Worm (Caenorhabditis elegans) whole organism, late embryonic: ENCODE measurements around the gene aakg-1.

ENCODE experiments used
- K09A11.1 ChIP-seq: sonication (generic microtip); optimal IDR thresholded peaks from 2 replicates; lab custom pipeline; 2017; ENCODE audit warnings: antibody characterized with exemption, mild to moderate bottlenecking, missing genetic modification characterization, missing compliant biosample characterization; ENCODE audit not compliant: insufficient read depth
- Y22D7AL.16 ChIP-seq: sonication (generic microtip); optimal IDR thresholded peaks from 2 replicates; lab custom pipeline; 2016; ENCODE audit warnings: missing genetic modification characterization, missing compliant biosample characterization
- ama-1 ChIP-seq: fragments of 150-350 bp; optimal IDR thresholded peaks from 2 replicates; lab custom pipeline; 2014
- ceh-22 ChIP-seq: sonication (generic microtip); optimal IDR thresholded peaks from 2 replicates; lab custom pipeline; 2017; ENCODE audit warnings: missing biosample characterization, missing genetic modification characterization
- ceh-24 ChIP-seq: sonication (generic microtip); optimal IDR thresholded peaks from 2 replicates; lab custom pipeline; 2016; ENCODE audit warnings: mild to moderate bottlenecking, missing genetic modification characterization, missing compliant biosample characterization
- ceh-30 ChIP-seq: fragments of 150-350 bp; optimal IDR thresholded peaks from 2 replicates; lab custom pipeline; 2014; ENCODE audit warnings: missing biosample characterization, missing genetic modification characterization
- ceh-31 ChIP-seq: sonication (generic microtip); optimal IDR thresholded peaks from 2 replicates; lab custom pipeline; 2016; ENCODE audit warnings: missing genetic modification characterization, missing compliant biosample characterization
- ceh-34 ChIP-seq: sonication (generic microtip); optimal IDR thresholded peaks from 2 replicates; lab custom pipeline; 2016; ENCODE audit warnings: mild to moderate bottlenecking, missing genetic modification characterization, missing compliant biosample characterization
- ceh-45 ChIP-seq: fragments of 200-800 bp; sonication (Bioruptor generic); IDR thresholded peaks from 2 replicates; pipeline ENCODE4 v1.3.6; 2022; ENCODE audit warnings: missing genetic modification reagents, missing genetic modification characterization, missing compliant biosample characterization
- dmd-4 ChIP-seq: sonication (generic microtip); optimal IDR thresholded peaks from 2 replicates; lab custom pipeline; 2016; ENCODE audit warnings: borderline replicate concordance, missing genetic modification characterization, missing compliant biosample characterization
- eyg-1 ChIP-seq: sonication (generic microtip); optimal IDR thresholded peaks from 2 replicates; lab custom pipeline; 2016; ENCODE audit warnings: missing genotype, missing genetic modification characterization, missing compliant biosample characterization
- hlh-30 ChIP-seq: sonication (generic microtip); optimal IDR thresholded peaks from 2 replicates; lab custom pipeline; 2017; ENCODE audit warnings: antibody characterized with exemption, missing genetic modification characterization, missing compliant biosample characterization; ENCODE audit not compliant: insufficient read depth
- hlh-8 ChIP-seq: sonication (generic microtip); optimal IDR thresholded peaks from 2 replicates; lab custom pipeline; 2016; ENCODE audit warnings: missing genotype, missing genetic modification characterization, missing compliant biosample characterization
- lim-6 ChIP-seq: sonication (generic microtip); optimal IDR thresholded peaks from 2 replicates; lab custom pipeline; 2016; ENCODE audit warnings: missing genetic modification characterization, missing compliant biosample characterization
- npax-4 ChIP-seq: sonication (generic microtip); optimal IDR thresholded peaks from 2 replicates; lab custom pipeline; 2016; ENCODE audit warnings: missing genetic modification characterization, missing compliant biosample characterization
- pax-1 ChIP-seq: fragments of 150-350 bp; optimal IDR thresholded peaks from 2 replicates; lab custom pipeline; 2014; ENCODE audit warnings: missing biosample characterization, missing genetic modification characterization
- pqm-1 ChIP-seq: sonication (generic microtip); optimal IDR thresholded peaks from 2 replicates; lab custom pipeline; 2016; ENCODE audit warnings: missing genetic modification characterization, missing compliant biosample characterization
- rnt-1 ChIP-seq: sonication (generic microtip); optimal IDR thresholded peaks from 2 replicates; lab custom pipeline; 2016; ENCODE audit warnings: missing genetic modification characterization, missing compliant biosample characterization
- tbx-7 ChIP-seq: sonication (generic microtip); optimal IDR thresholded peaks from 2 replicates; lab custom pipeline; 2016; ENCODE audit warnings: missing genotype, missing genetic modification characterization, missing compliant biosample characterization

aakg-1 gene

DNA sequence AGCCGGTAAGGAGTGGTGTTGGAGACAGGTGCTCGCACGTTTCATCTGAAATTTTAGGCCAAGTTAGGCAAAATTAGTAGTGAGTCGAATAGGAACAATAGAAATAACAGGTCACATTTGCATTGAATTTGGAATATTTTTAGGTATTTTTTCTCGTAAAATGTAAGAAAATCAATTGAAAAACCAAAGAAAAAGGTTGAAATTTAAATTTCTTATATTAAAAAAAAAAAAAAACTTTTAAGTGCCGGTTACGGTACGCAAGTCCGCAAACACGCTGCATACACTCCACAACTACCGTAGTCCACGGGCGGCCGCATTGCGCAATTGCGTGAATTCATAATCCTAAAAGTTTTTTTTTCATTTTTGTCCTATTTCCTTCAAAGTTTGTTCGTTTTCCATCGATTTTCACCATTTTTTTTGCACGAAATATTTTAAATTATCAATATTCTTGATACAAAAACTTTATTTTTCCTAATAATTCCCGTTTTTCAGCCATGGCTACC lies 79.6 kb downstream of the aakg-1 start, which contains the start of the genes Y111B2A.1 and Y111B2A.2:
Gene Y111B2A.1, minus strand, starts transcription at position 51 of the 503 bp plus-strand sequence.
Gene Y111B2A.2, plus strand, starts transcription at position 493 of the 503 bp plus-strand sequence.
- TF ChIP-seq rnt-1 (tag; lab: Kevin White, UChicago) (no peak), hlh-30 (no peak), ama-1 (no peak), ceh-22 (no peak), ceh-34 (tag; lab: Kevin White, UChicago) (no peak), ceh-45 (no peak)

DNA sequence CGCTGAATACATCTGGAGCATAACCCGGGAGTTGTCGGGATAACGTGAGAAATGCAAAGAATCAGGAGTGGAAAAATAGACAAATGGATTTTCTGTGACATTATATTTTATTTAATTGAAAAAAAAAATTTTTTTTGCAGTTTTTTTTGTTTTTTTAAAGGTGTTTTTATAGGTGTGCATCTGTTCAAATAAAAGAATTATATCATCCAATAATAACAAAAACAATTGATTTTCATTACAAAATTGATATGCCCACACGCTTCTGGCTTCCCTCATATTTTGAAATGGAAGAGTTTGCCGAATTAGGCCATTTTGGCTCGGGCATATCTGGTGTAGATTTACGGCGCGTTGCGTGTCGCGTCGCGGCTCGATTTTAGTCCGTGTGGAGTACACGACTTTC lies 83.2 kb downstream of the aakg-1 start, which contains the start of gene Y49E10.25:
Gene Y49E10.25, minus strand, starts transcription at position 101 of the 400 bp plus-strand sequence.
- TF ChIP-seq eyg-1 (tag; lab: Kevin White, UChicago) (no peak), hlh-8 (tag; lab: Kevin White, UChicago) (no peak), K09A11.1 (tag; lab: Kevin White, UChicago) (no peak), pqm-1 (tag; lab: Kevin White, UChicago) (no peak), Y22D7AL.16 (tag; lab: Kevin White, UChicago) (no peak), tbx-7 (no peak), ceh-31 (tag; lab: Kevin White, UChicago) (no peak), dmd-4 (no peak), lim-6 (tag; lab: Kevin White, UChicago) (no peak), ceh-24 (tag; lab: Kevin White, UChicago) (no peak), pax-1 (tag; lab: Kevin White, UChicago) (no peak), ceh-30 (tag; lab: Kevin White, UChicago) (no peak), npax-4 (tag; lab: Kevin White, UChicago) (no peak)
